Worm (Caenorhabditis elegans) whole organism, L1 larva: Measurements from ENCODE around the gene del-7.

Experiments
- ama-1 ChIP-seq: fragments of 150-350 bp; optimal IDR thresholded peaks from 2 replicates; lab custom pipeline; 2014
- blmp-1 ChIP-seq: fragments of 150-350 bp; optimal IDR thresholded peaks from 2 replicates; lab custom pipeline; 2014; ENCODE audit warnings: missing biosample characterization, missing genetic modification characterization
- elt-3 ChIP-seq, 6 experiments: fragments of 150-350 bp in 1 of 6; sonication (generic microtip); optimal IDR thresholded peaks; 2 replicates each; lab custom pipeline; 2017 to 2018; ENCODE audit warnings: missing biosample characterization in 6 of 6, missing genetic modification characterization in 6 of 6, inconsistent platforms in 1 of 6
- lsy-2 ChIP-seq, 2 experiments: fragments of 150-350 bp; optimal IDR thresholded peaks; 2 replicates each; lab custom pipeline; 2014; ENCODE audit warnings: missing biosample characterization in 2 of 2, missing genetic modification characterization in 2 of 2
- nhr-90 ChIP-seq: sonication (generic microtip); optimal IDR thresholded peaks from 2 replicates; lab custom pipeline; 2016; ENCODE audit warnings: mild to moderate bottlenecking, missing genetic modification characterization, missing compliant biosample characterization; ENCODE audit not compliant: poor library complexity
- snpc-4 ChIP-seq: fragments of 150-350 bp; optimal IDR thresholded peaks from 2 replicates; lab custom pipeline; 2014; ENCODE audit warnings: missing biosample characterization, missing genetic modification characterization
- unc-62 ChIP-seq: fragments of 150-350 bp; optimal IDR thresholded peaks from 2 replicates; lab custom pipeline; 2014; ENCODE audit warnings: missing biosample characterization, missing genetic modification reagents, missing genetic modification characterization
- ztf-11 ChIP-seq, 2 experiments: sonication (generic microtip); optimal IDR thresholded peaks; 2 replicates each; lab custom pipeline; 2016 to 2017; ENCODE audit warnings: missing genetic modification characterization in 2 of 2, missing biosample characterization in 1 of 2, missing compliant biosample characterization in 1 of 2
- ztf-4 ChIP-seq: fragments of 150-350 bp; optimal IDR thresholded peaks from 2 replicates; lab custom pipeline; 2014; ENCODE audit warnings: missing biosample characterization, missing genetic modification characterization

DNA sequence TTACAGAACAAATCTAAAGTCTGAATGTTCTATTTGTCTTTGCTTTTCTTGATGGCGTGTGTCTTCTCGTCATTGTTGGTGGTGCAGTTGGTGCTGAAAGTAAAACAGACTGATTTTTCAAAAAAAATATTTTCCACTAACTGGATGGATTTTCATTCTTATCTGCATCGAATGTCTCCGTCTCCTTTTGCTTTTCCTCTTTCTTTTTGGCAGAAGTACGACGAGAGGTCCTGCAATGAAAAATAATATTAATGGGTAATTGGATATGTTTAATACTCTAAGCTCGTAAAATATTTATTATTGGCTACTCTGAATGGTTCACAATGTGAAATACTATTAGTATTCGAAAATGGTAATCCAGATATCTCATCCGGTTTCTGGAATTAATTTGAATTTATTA lies at the start of gene del-7:
- no peak for TF ChIP-seq ztf-4 (tag; lab: Kevin White, UChicago)
- no peak for TF ChIP-seq ztf-11 (tag; optimal IDR thresholded peaks at IDR 0.05; lab: Kevin White, UChicago)
- no peak for TF ChIP-seq ama-1 (lab: Kevin White, UChicago)
- TF ChIP-seq snpc-4 (tag; lab: Kevin White, UChicago) = no peak
- TF ChIP-seq blmp-1 = no peak
- no peak for TF ChIP-seq nhr-90
- no peak for TF ChIP-seq lsy-2 (tag; optimal IDR thresholded peaks at IDR 0.05; lab: Kevin White, UChicago)
- no peak for TF ChIP-seq elt-3 (tag; optimal IDR thresholded peaks at IDR 0.05; lab: Kevin White, UChicago)
- TF ChIP-seq unc-62 (GFP tag; lab: Kevin White, UChicago) = no peak
